Fruit fly (Drosophila melanogaster): ENCODE results near the gene fu.
A peak's percentile ranks its signal among the peaks of the same experiment; 100 is the strongest.

fu gene

DNA sequence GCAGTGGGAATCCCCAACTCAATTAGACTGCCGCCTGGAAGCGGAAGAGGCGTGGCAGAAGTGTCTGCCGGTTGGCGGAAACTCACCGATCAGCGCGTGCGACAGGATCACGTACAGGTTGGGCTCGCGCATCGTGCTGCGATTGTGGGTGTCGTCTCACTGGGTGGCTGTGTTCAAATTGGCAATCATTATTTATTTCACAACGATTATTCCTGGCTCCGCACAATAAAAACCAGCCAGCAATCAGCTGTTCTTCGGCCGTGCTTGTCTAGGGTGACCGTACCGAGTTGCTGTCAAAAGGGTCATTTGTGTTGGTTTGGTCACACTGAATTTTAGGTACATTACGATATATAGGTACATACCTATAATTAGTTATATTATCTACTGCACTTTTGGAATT is 543 bp upstream of the fu start, which contains the start of gene CG6659 (continued):
- TF ChIP-seq MTF-1 (GFP tag; optimal IDR thresholded peaks at IDR 0.05; ENCODE audit: borderline replicate concordance) (no peak), CG3065 (GFP tag; optimal IDR thresholded peaks at IDR 0.05) (peak; percentile 67), bowl (GFP tag; IDR thresholded peaks at IDR 0.05) (0 out of 2 replicates have a peak, but pooled peaks have one; percentile 19), Bteb2 (GFP tag; optimal IDR thresholded peaks at IDR 0.05) (no peak), ab (GFP tag; optimal IDR thresholded peaks at IDR 0.05) (no peak), gt (GFP tag; IDR thresholded peaks at IDR 0.05) (no peak), fd96Cb (tag; optimal IDR thresholded peaks at IDR 0.05) (no peak), amos (GFP tag; IDR thresholded peaks at IDR 0.05; ENCODE audit: partially characterized antibody) (no peak), scrt (GFP tag; optimal IDR thresholded peaks at IDR 0.05) (no peak), slou (GFP tag; optimal IDR thresholded peaks at IDR 0.05) (no peak), CG13287 (GFP tag; IDR thresholded peaks at IDR 0.05; ENCODE audit: partially characterized antibody) (peak; percentile 15), CG2116 (GFP tag; optimal IDR thresholded peaks at IDR 0.05) (no peak), BEAF-32 (GFP tag; optimal IDR thresholded peaks at IDR 0.05) (peak; percentile 47), CG9817 (tag; optimal IDR thresholded peaks at IDR 0.05) (no peak), Deaf1 (tag; optimal IDR thresholded peaks at IDR 0.05) (no peak), tll (GFP tag; optimal IDR thresholded peaks at IDR 0.05) (no peak), wor (GFP tag; IDR thresholded peaks at IDR 0.05) (no peak), oc (tag; optimal IDR thresholded peaks at IDR 0.05) (no peak), Atf3 (GFP tag; optimal IDR thresholded peaks at IDR 0.05) (no peak), row (GFP tag; IDR thresholded peaks at IDR 0.05) (peak; percentile 87), pita (GFP tag; optimal IDR thresholded peaks at IDR 0.05) (no peak), her (GFP tag; optimal IDR thresholded peaks at IDR 0.05) (no peak), Pdp1 (GFP tag; optimal IDR thresholded peaks at IDR 0.05) (no peak), stwl (tag; optimal IDR thresholded peaks at IDR 0.05) (peak; percentile 11), CG1529 (GFP tag; optimal IDR thresholded peaks at IDR 0.05) (no peak), gsb (GFP tag; IDR thresholded peaks at IDR 0.05) (no peak), zen (tag; optimal IDR thresholded peaks at IDR 0.05) (no peak), CG2712 (tag; optimal IDR thresholded peaks at IDR 0.05) (no peak), H15 (GFP tag; IDR thresholded peaks at IDR 0.05) (no peak), CG11398 (GFP tag; optimal IDR thresholded peaks at IDR 0.05) (no peak), MESR4 (GFP tag; optimal IDR thresholded peaks at IDR 0.05) (peak; percentile 55), pzg (GFP tag; optimal IDR thresholded peaks at IDR 0.05) (peak; percentile 42), CG9932 (GFP tag; IDR thresholded peaks at IDR 0.05) (no peak), NFAT (GFP tag; IDR thresholded peaks at IDR 0.05) (no peak), CG6791 (GFP tag; IDR thresholded peaks at IDR 0.05; ENCODE audit: partially characterized antibody) (no peak), bsh (GFP tag; optimal IDR thresholded peaks at IDR 0.05) (no peak), CG1832 (GFP tag; optimal IDR thresholded peaks at IDR 0.05) (no peak), CG12744 (GFP tag; optimal IDR thresholded peaks at IDR 0.05) (no peak), NK7.1 (GFP tag; optimal IDR thresholded peaks at IDR 0.05) (no peak), CG4854 (GFP tag; optimal IDR thresholded peaks at IDR 0.05) (no peak), CG32772 (GFP tag; IDR thresholded peaks at IDR 0.05) (no peak), salm (tag; optimal IDR thresholded peaks at IDR 0.05) (no peak), D (optimal IDR thresholded peaks at IDR 0.05) (no peak), D (GFP tag; optimal IDR thresholded peaks at IDR 0.05) (no peak), CG5245 (GFP tag; optimal IDR thresholded peaks at IDR 0.05) (no peak), ash1 (GFP tag; optimal IDR thresholded peaks at IDR 0.05) (no peak), CG17568 (GFP tag; optimal IDR thresholded peaks at IDR 0.05) (no peak), ATbp (GFP tag; optimal IDR thresholded peaks at IDR 0.05) (no peak), CG34422 (GFP tag; IDR thresholded peaks at IDR 0.05) (0 out of 3 replicates have a peak, but pooled peaks have one; percentile 33), CG6765 (GFP tag; optimal IDR thresholded peaks at IDR 0.05) (no peak), CG34224 (GFP tag; IDR thresholded peaks at IDR 0.05; ENCODE audit: partially characterized antibody) (no peak)
